Worm (Caenorhabditis elegans) whole organism, L1 larva: ENCODE measurements around the gene otpl-1.

Experiments
- C04F5.9 ChIP-seq: sonication (generic microtip); optimal IDR thresholded peaks from 2 replicates; lab custom pipeline; 2016; ENCODE audit warnings: missing genetic modification characterization, missing compliant biosample characterization
- C16A3.4 ChIP-seq: fragments of 150-350 bp; optimal IDR thresholded peaks from 2 replicates; lab custom pipeline; 2014; ENCODE audit warnings: missing biosample characterization, missing genetic modification characterization
- F16B12.6 ChIP-seq: fragments of 150-350 bp; optimal IDR thresholded peaks from 2 replicates; lab custom pipeline; 2014; ENCODE audit warnings: missing biosample characterization, missing genetic modification characterization
- aha-1 ChIP-seq: fragments of 150-350 bp; optimal IDR thresholded peaks from 2 replicates; lab custom pipeline; 2014; ENCODE audit warnings: missing biosample characterization, missing genetic modification characterization
- alr-1 ChIP-seq: fragments of 200-800 bp; sonication (Bioruptor generic); optimal IDR thresholded peaks from 2 replicates; lab custom pipeline; 2018; ENCODE audit warnings: borderline replicate concordance, mild to moderate bottlenecking, missing genetic modification characterization, missing compliant biosample characterization
- blmp-1 ChIP-seq: fragments of 150-350 bp; optimal IDR thresholded peaks from 2 replicates; lab custom pipeline; 2014; ENCODE audit warnings: missing biosample characterization, missing genetic modification characterization
- ceh-8 ChIP-seq: fragments of 200-800 bp; sonication (Bioruptor generic); optimal IDR thresholded peaks from 2 replicates; lab custom pipeline; 2018; ENCODE audit warnings: mild to moderate bottlenecking, missing genetic modification characterization, moderate library complexity, missing compliant biosample characterization
- ces-1 ChIP-seq: fragments of 150-350 bp; optimal IDR thresholded peaks from 2 replicates; lab custom pipeline; 2014; ENCODE audit warnings: missing biosample characterization, missing genetic modification reagents, missing genetic modification characterization
- dpl-1 ChIP-seq, 3 experiments: fragments of 150-350 bp in 2 of 3; sonication (generic microtip) in 1 of 3; optimal IDR thresholded peaks; 2 replicates each; lab custom pipeline; 2014 to 2017; ENCODE audit warnings: missing biosample characterization in 3 of 3, missing genetic modification characterization in 3 of 3, missing genetic modification reagents in 3 of 3
- efl-1 ChIP-seq, 4 experiments: fragments of 150-350 bp; optimal IDR thresholded peaks in 3 of 4; peaks in 1 of 4; 1 replicate in 1 of 4; 2 replicates in 3 of 4; lab custom pipeline; 2014; ENCODE audit warnings: missing biosample characterization in 2 of 4, missing genetic modification characterization in 2 of 4, missing genetic modification reagents in 2 of 4
- egl-13 ChIP-seq: sonication (generic microtip); optimal IDR thresholded peaks from 2 replicates; lab custom pipeline; 2016; ENCODE audit warnings: missing genotype, missing genetic modification reagents, missing genetic modification characterization, missing compliant biosample characterization
- egl-27 ChIP-seq, 2 experiments: fragments of 150-350 bp in 1 of 2; sonication (generic microtip); optimal IDR thresholded peaks; 3 replicates each; lab custom pipeline; 2017 to 2018; ENCODE audit warnings: missing biosample characterization in 2 of 2, missing genetic modification characterization in 2 of 2, missing genetic modification reagents in 2 of 2
- ets-5 ChIP-seq: fragments of 200-800 bp; sonication (Bioruptor generic); IDR thresholded peaks from 2 replicates; pipeline ENCODE4 v1.3.6; 2022; ENCODE audit warnings: missing genetic modification characterization, missing compliant biosample characterization
- fkh-8 ChIP-seq: sonication (generic microtip); optimal IDR thresholded peaks from 2 replicates; lab custom pipeline; 2016; ENCODE audit warnings: mild to moderate bottlenecking, missing genetic modification characterization, missing compliant biosample characterization
- jun-1 ChIP-seq: fragments of 150-350 bp; optimal IDR thresholded peaks from 2 replicates; lab custom pipeline; 2014; ENCODE audit warnings: missing biosample characterization, missing genetic modification reagents, missing genetic modification characterization
- lin-14 ChIP-seq: fragments of 200-800 bp; sonication (Bioruptor generic); optimal IDR thresholded peaks from 2 replicates; lab custom pipeline; 2018; ENCODE audit warnings: mild to moderate bottlenecking, missing genetic modification characterization, moderate library complexity, missing compliant biosample characterization
- lin-35 ChIP-seq, 2 experiments: fragments of 150-350 bp; optimal IDR thresholded peaks; 2 replicates each; lab custom pipeline; 2014; ENCODE audit warnings: missing biosample characterization in 2 of 2, missing genetic modification characterization in 2 of 2, missing genetic modification reagents in 2 of 2
- lir-3 ChIP-seq: sonication (generic microtip); optimal IDR thresholded peaks from 2 replicates; lab custom pipeline; 2016; ENCODE audit warnings: mild to moderate bottlenecking, missing genetic modification characterization, moderate library complexity, missing compliant biosample characterization; ENCODE audit not compliant: poor library complexity
- lsy-2 ChIP-seq, 2 experiments: fragments of 150-350 bp; optimal IDR thresholded peaks; 2 replicates each; lab custom pipeline; 2014; ENCODE audit warnings: missing biosample characterization in 2 of 2, missing genetic modification characterization in 2 of 2
- mab-9 ChIP-seq: fragments of 200-800 bp; sonication (Bioruptor generic); IDR thresholded peaks from 2 replicates; pipeline ENCODE4 v1.3.6; 2022; ENCODE audit warnings: missing genetic modification reagents, missing genetic modification characterization, missing compliant biosample characterization
- nhr-11 ChIP-seq: fragments of 150-350 bp; optimal IDR thresholded peaks from 2 replicates; lab custom pipeline; 2014; ENCODE audit warnings: missing biosample characterization, missing genetic modification characterization
- nhr-12 ChIP-seq: sonication (generic microtip); optimal IDR thresholded peaks from 2 replicates; lab custom pipeline; 2017; ENCODE audit warnings: missing biosample characterization, missing genetic modification characterization
- nhr-20 ChIP-seq: sonication (generic microtip); optimal IDR thresholded peaks from 2 replicates; lab custom pipeline; 2016; ENCODE audit warnings: mild to moderate bottlenecking, missing genetic modification characterization, missing compliant biosample characterization
- nhr-237 ChIP-seq: fragments of 150-350 bp; optimal IDR thresholded peaks from 2 replicates; lab custom pipeline; 2014; ENCODE audit warnings: missing biosample characterization, missing genetic modification characterization
- nhr-28 ChIP-seq: fragments of 150-350 bp; optimal IDR thresholded peaks from 2 replicates; lab custom pipeline; 2014; ENCODE audit warnings: missing biosample characterization, missing genetic modification characterization
- nhr-84 ChIP-seq: sonication (generic microtip); optimal IDR thresholded peaks from 2 replicates; lab custom pipeline; 2017; ENCODE audit warnings: missing biosample characterization, missing genetic modification characterization
- rnt-1 ChIP-seq: sonication (generic microtip); optimal IDR thresholded peaks from 2 replicates; lab custom pipeline; 2016; ENCODE audit warnings: mild to moderate bottlenecking, missing genetic modification characterization, moderate library complexity, missing compliant biosample characterization
- snpc-4 ChIP-seq: fragments of 150-350 bp; optimal IDR thresholded peaks from 2 replicates; lab custom pipeline; 2014; ENCODE audit warnings: missing biosample characterization, missing genetic modification characterization
- snu-23 ChIP-seq: sonication (generic microtip); optimal IDR thresholded peaks from 2 replicates; lab custom pipeline; 2016; ENCODE audit warnings: missing genetic modification characterization, missing compliant biosample characterization
- sox-4 ChIP-seq: sonication (generic microtip); optimal IDR thresholded peaks from 2 replicates; lab custom pipeline; 2016; ENCODE audit warnings: missing genetic modification characterization, missing compliant biosample characterization
- swsn-7 ChIP-seq: sonication (generic microtip); optimal IDR thresholded peaks from 2 replicates; lab custom pipeline; 2016; ENCODE audit warnings: missing genetic modification characterization, missing compliant biosample characterization
- tbx-2 ChIP-seq: sonication (generic microtip); optimal IDR thresholded peaks from 2 replicates; lab custom pipeline; 2016; ENCODE audit warnings: missing genetic modification characterization, missing compliant biosample characterization
- unc-130 ChIP-seq: fragments of 150-350 bp; optimal IDR thresholded peaks from 2 replicates; lab custom pipeline; 2017; ENCODE audit warnings: missing biosample characterization, missing genetic modification characterization, inconsistent platforms
- unc-30 ChIP-seq: sonication (generic microtip); optimal IDR thresholded peaks from 2 replicates; lab custom pipeline; 2017; ENCODE audit warnings: missing biosample characterization, missing genetic modification characterization
- unc-86 ChIP-seq: sonication (generic microtip); optimal IDR thresholded peaks from 2 replicates; lab custom pipeline; 2016; ENCODE audit warnings: missing genetic modification characterization, missing compliant biosample characterization
- vab-15 ChIP-seq: sonication (generic microtip); optimal IDR thresholded peaks from 2 replicates; lab custom pipeline; 2017; ENCODE audit warnings: missing genotype, mild to moderate bottlenecking, missing genetic modification characterization, missing compliant biosample characterization
- xbp-1 ChIP-seq: sonication (generic microtip); optimal IDR thresholded peaks from 2 replicates; lab custom pipeline; 2016; ENCODE audit warnings: missing genetic modification characterization, missing compliant biosample characterization
- zag-1 ChIP-seq: fragments of 150-350 bp; optimal IDR thresholded peaks from 2 replicates; lab custom pipeline; 2014; ENCODE audit warnings: missing biosample characterization, missing genetic modification characterization
- zip-4 ChIP-seq: fragments of 200-800 bp; sonication (Bioruptor generic); optimal IDR thresholded peaks from 2 replicates; lab custom pipeline; 2018; ENCODE audit warnings: mild to moderate bottlenecking, missing genetic modification characterization, moderate library complexity, missing compliant biosample characterization

Gene otpl-1

DNA sequence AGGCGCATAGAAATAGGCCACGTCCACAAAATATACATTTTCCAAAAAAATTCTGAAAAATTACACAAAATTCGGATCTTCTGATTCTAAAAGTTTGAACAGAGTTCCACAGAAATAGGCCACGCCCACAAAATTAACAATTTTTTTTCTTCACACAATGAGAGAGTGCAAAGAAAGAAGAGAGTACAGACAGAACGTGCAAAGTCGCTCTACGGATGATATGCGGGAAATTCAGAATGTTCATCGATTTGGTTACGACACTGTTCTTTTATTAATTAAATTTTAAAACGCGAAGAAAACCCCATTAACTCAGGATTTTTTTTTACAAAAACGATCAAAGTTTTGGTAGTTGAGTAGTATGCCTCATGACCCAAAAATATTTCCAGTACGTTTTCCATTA, 35.8 kb upstream of the otpl-1 start:
- peak; percentile 16 to 78 for TF ChIP-seq lin-35 (GFP tag; optimal IDR thresholded peaks at IDR 0.05; lab: Kevin White, UChicago)
- TF ChIP-seq F16B12.6: no peak
- no peak for TF ChIP-seq aha-1 (tag; lab: Kevin White, UChicago)
- TF ChIP-seq C16A3.4 (tag; lab: Kevin White, UChicago): peak; percentile 1
- no peak for TF ChIP-seq nhr-12 (tag; lab: Kevin White, UChicago)
- TF ChIP-seq zag-1: no peak
- TF ChIP-seq snu-23 (GFP tag; lab: Kevin White, UChicago): peak; percentile 10
- no peak for TF ChIP-seq unc-86 (tag; lab: Kevin White, UChicago)
- no peak for TF ChIP-seq rnt-1 (tag; lab: Kevin White, UChicago)
- no peak for TF ChIP-seq nhr-11 (tag; lab: Kevin White, UChicago)
- no peak for TF ChIP-seq alr-1 (tag; lab: Kevin White, UChicago)
- TF ChIP-seq nhr-20 (tag; lab: Kevin White, UChicago): no peak
- no peak for TF ChIP-seq egl-13
- TF ChIP-seq nhr-237 (tag; lab: Kevin White, UChicago): no peak
- peak; percentile 35 for TF ChIP-seq blmp-1 (tag; lab: Kevin White, UChicago)
- no peak for TF ChIP-seq C04F5.9
- TF ChIP-seq sox-4: no peak
- no peak for TF ChIP-seq jun-1 (tag; lab: Kevin White, UChicago)
- TF ChIP-seq tbx-2 (tag; lab: Kevin White, UChicago): no peak
- no peak for TF ChIP-seq lir-3 (tag; lab: Kevin White, UChicago)
- TF ChIP-seq fkh-8 (tag; lab: Kevin White, UChicago): no peak
- no peak for TF ChIP-seq nhr-28 (tag; lab: Kevin White, UChicago)
- TF ChIP-seq ceh-8: no peak
- TF ChIP-seq dpl-1 (GFP tag; optimal IDR thresholded peaks at IDR 0.05; lab: Kevin White, UChicago): peak; percentile 33 to 76 (median 61)
- TF ChIP-seq snpc-4 (tag; lab: Kevin White, UChicago): no peak
- peak; percentile 24 to 70 for TF ChIP-seq lsy-2 (tag; optimal IDR thresholded peaks at IDR 0.05; lab: Kevin White, UChicago)
- no peak for TF ChIP-seq zip-4 (GFP tag; lab: Kevin White, UChicago)
- no peak for TF ChIP-seq ces-1 (GFP tag; lab: Kevin White, UChicago)
- no peak for TF ChIP-seq unc-130
- no peak for TF ChIP-seq mab-9 (GFP tag; lab: Robert Waterston, UW)
- TF ChIP-seq vab-15 (tag; lab: Kevin White, UChicago): no peak
- no peak for TF ChIP-seq xbp-1 (tag; lab: Kevin White, UChicago)
- TF ChIP-seq swsn-7 (tag; lab: Kevin White, UChicago): no peak
- no peak for TF ChIP-seq nhr-84 (tag; lab: Kevin White, UChicago)
- TF ChIP-seq efl-1 (optimal IDR thresholded peaks at IDR 0.05; lab: Kevin White, UChicago): peak; percentile 50 to 66
- TF ChIP-seq efl-1 (GFP tag; optimal IDR thresholded peaks at IDR 0.05 in 1 of 2; lab: Kevin White, UChicago): peak; percentile 67 to 96

DNA sequence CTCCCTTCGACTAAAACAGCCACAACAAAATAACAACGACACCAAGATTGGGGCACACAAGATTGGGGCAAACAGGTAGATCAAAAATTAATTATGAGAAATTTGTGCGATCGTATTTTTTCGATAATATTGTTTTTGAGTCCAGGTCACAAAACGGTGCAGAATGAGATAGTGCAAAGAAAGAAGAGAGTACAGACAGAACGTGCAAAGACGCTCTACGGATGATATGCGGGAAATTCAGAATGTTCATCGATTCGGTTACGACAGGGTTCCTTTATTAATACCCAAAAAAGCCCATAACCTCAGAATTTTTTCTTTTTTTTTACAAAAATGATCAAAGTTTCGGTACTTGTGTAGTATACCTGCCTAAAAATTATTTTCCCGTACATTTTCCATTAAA, 29.5 kb upstream of the otpl-1 start:
- TF ChIP-seq snu-23 (GFP tag; lab: Kevin White, UChicago) (peak; percentile 16), lin-14 (GFP tag; lab: Kevin White, UChicago) (no peak), dpl-1 (GFP tag; optimal IDR thresholded peaks at IDR 0.05; lab: Kevin White, UChicago) (peak; percentile 17 to 53 (median 30)), lsy-2 (tag; optimal IDR thresholded peaks at IDR 0.05; lab: Kevin White, UChicago) (peak in 1 of 2 experiments; percentile 56), alr-1 (tag; lab: Kevin White, UChicago) (no peak), lin-35 (GFP tag; optimal IDR thresholded peaks at IDR 0.05; lab: Kevin White, UChicago) (peak; percentile 10 to 62), zag-1 (no peak), efl-1 (optimal IDR thresholded peaks at IDR 0.05; lab: Kevin White, UChicago) (peak; percentile 2 to 58), efl-1 (GFP tag; optimal IDR thresholded peaks at IDR 0.05 in 1 of 2; lab: Kevin White, UChicago) (peak in 1 of 2 experiments; percentile 54)

DNA sequence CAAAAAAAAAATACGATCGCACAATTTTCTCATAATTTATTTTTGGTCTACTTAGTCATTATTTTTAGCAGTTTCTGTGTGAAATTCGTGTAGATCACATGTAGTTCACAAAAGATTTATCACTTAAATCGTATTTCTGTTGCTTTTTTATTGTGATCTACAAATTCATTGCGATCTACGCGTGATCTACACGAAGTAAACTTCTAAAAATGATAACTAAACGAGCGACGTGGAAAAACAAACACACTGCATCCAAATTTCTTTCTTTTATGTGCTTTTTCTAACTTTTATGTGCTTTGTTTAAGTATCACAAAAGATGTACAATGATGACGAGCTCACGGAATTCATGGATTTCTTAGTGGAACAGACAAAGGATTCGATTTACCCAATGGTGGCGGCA, 28.9 kb upstream of the otpl-1 start, which contains the start of gene B0212.3:
B0212.3 (plus strand) TSS at position 301 of the 400 bp plus-strand sequence.
- no peak for TF ChIP-seq egl-27 (tag; optimal IDR thresholded peaks at IDR 0.05; lab: Kevin White, UChicago)
- no peak for TF ChIP-seq ets-5
- TF ChIP-seq unc-30 (tag; lab: Kevin White, UChicago): no peak
